Worm (Caenorhabditis elegans): ENCODE measurements around the gene zipt-7.1.
A peak's percentile ranks its signal among the peaks of the same experiment; 100 is the strongest.

Gene zipt-7.1

ce11 chrIV:17281060-17282021 is 6.6 kb downstream of the zipt-7.1 start (continued):
- TF ChIP-seq dmd-8 (GFP tag; IDR thresholded peaks at IDR 0.05) (peak; percentile 67), nhr-77 (tag; optimal IDR thresholded peaks at IDR 0.05) (no peak), spr-1 (tag; optimal IDR thresholded peaks at IDR 0.05) (peak; percentile 56), nhr-111 (GFP tag; optimal IDR thresholded peaks at IDR 0.05) (peak; percentile 51), tra-1 (GFP tag; IDR thresholded peaks at IDR 0.05) (no peak; the same call in 1 of the 2 replicates), nhr-41 (GFP tag; IDR thresholded peaks at IDR 0.05) (0 out of 2 replicates have a peak, but pooled peaks have one; percentile 28), ZK337.2 (GFP tag; IDR thresholded peaks at IDR 0.05) (no peak), mdt-29 (GFP tag; IDR thresholded peaks at IDR 0.05) (peak; percentile 70), dmd-6 (GFP tag; IDR thresholded peaks at IDR 0.05) (peak; percentile 59), pha-4 (GFP tag; IDR thresholded peaks at IDR 0.05) (peak; percentile 81), pha-4 (tag; optimal IDR thresholded peaks at IDR 0.05) (no peak), nhr-237 (tag; optimal IDR thresholded peaks at IDR 0.05) (no peak), aha-1 (tag) (peak; percentile 95), nhr-48 (tag; optimal IDR thresholded peaks at IDR 0.05) (no peak), dpl-1 (GFP tag; optimal IDR thresholded peaks at IDR 0.05) (peak; percentile 55), nhr-42 (GFP tag; IDR thresholded peaks at IDR 0.05) (no peak), nhr-6 (tag; optimal IDR thresholded peaks at IDR 0.05) (peak; percentile 61), lin-15B (tag; optimal IDR thresholded peaks at IDR 0.05) (no peak), zip-2 (tag; optimal IDR thresholded peaks at IDR 0.05) (peak; percentile 33), ceh-20 (GFP tag; IDR thresholded peaks at IDR 0.05) (peak; percentile 49; the same call in 1 of the 2 replicates), ztf-11 (tag; optimal IDR thresholded peaks at IDR 0.05) (no peak), spr-3 (GFP tag; optimal IDR thresholded peaks at IDR 0.05) (peak; percentile 38), unc-130 (GFP tag; optimal IDR thresholded peaks at IDR 0.05) (no peak), Y48G9A.11 (GFP tag; IDR thresholded peaks at IDR 0.05) (peak; percentile 32; the same call in 1 of the 2 replicates), nhr-11 (tag; optimal IDR thresholded peaks at IDR 0.05) (peak; percentile 38), nhr-28 (tag; optimal IDR thresholded peaks at IDR 0.05) (no peak), fkh-10 (GFP tag; optimal IDR thresholded peaks at IDR 0.05) (no peak), Y5F2A.4 (GFP tag; optimal IDR thresholded peaks at IDR 0.05) (peak; percentile 60), mxl-2 (GFP tag; conservative IDR thresholded peaks at IDR 0.05) (peak; percentile 31; the same call in 1 of the 2 replicates), daf-12 (tag; optimal IDR thresholded peaks at IDR 0.05) (no peak), F44E2.7 (GFP tag; IDR thresholded peaks at IDR 0.05) (no peak), ceh-44 (GFP tag; IDR thresholded peaks at IDR 0.05) (no peak), zfp-2 (tag; optimal IDR thresholded peaks at IDR 0.05) (no peak), ztf-7 (tag; optimal IDR thresholded peaks at IDR 0.05) (peak; percentile 66), madf-5 (GFP tag; IDR thresholded peaks at IDR 0.05) (peak; percentile 62 to 71), rbr-2 (tag; optimal IDR thresholded peaks at IDR 0.05) (peak; percentile 71), hmg-1.1 (GFP tag; IDR thresholded peaks at IDR 0.05) (peak; percentile 52), sdz-12 (GFP tag; optimal IDR thresholded peaks at IDR 0.05) (peak; percentile 4), hlh-11 (tag; optimal IDR thresholded peaks at IDR 0.05) (peak; percentile 74), jun-1 (tag; optimal IDR thresholded peaks at IDR 0.05) (no peak), daf-16 (GFP tag; optimal IDR thresholded peaks at IDR 0.05) (peak; percentile 0 to 46), daf-16 (tag; optimal IDR thresholded peaks at IDR 0.05) (peak; percentile 75), T26A8.4 (GFP tag; IDR thresholded peaks at IDR 0.05) (peak; percentile 86), daf-19 (GFP tag; conservative IDR thresholded peaks at IDR 0.05) (peak; percentile 96), php-3 (GFP tag; IDR thresholded peaks at IDR 0.05) (peak; percentile 50; the same call in 1 of the 2 replicates), ZK546.5 (tag; optimal IDR thresholded peaks at IDR 0.05) (no peak), fos-1 (tag; optimal IDR thresholded peaks at IDR 0.05) (no peak), snpc-4 (tag; optimal IDR thresholded peaks at IDR 0.05) (no peak), unc-39 (tag; optimal IDR thresholded peaks at IDR 0.05) (no peak), lin-38 (GFP tag; IDR thresholded peaks at IDR 0.05) (peak; percentile 81), R02D3.7 (tag; optimal IDR thresholded peaks at IDR 0.05) (no peak)

Measured in whole organism, L4 larva.